Worm (Caenorhabditis elegans): ENCODE data around the gene C39D10.7.

DNA sequence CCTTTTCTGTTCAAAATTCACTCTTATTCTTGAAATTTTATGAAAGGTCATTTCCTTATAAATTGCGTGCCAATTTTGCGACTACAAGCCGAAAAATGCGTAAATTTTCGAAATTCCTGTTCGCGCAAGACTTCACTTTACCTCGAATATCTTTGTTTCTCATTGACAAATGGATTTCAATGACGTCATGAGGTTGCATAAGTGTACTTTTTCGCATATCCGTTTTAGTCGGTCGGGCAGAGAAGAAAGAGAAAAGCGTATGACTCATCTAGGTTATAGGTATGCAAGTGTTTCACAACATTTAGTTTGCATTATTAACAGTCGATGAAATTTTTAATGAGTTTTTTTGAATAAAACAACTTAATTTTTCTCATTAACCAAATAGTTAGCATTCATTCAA lies 2.3 kb upstream of the C39D10.7 start:
- TF ChIP-seq tag-97 (GFP tag; IDR thresholded peaks at IDR 0.05), result no peak
- no peak for TF ChIP-seq jun-1 (tag; optimal IDR thresholded peaks at IDR 0.05)
- no peak for TF ChIP-seq unc-39 (tag; optimal IDR thresholded peaks at IDR 0.05)
- no peak for TF ChIP-seq egl-27 (tag; optimal IDR thresholded peaks at IDR 0.05)
- no peak for TF ChIP-seq snpc-4 (tag; optimal IDR thresholded peaks at IDR 0.05)
- no peak for TF ChIP-seq fos-1 (tag; optimal IDR thresholded peaks at IDR 0.05)
- no peak for TF ChIP-seq hlh-11 (tag; optimal IDR thresholded peaks at IDR 0.05)
- TF ChIP-seq rbr-2 (tag; optimal IDR thresholded peaks at IDR 0.05), result no peak
